Worm (Caenorhabditis elegans) whole organism, L3 larva: Measurements from ENCODE around the gene ent-4.

ENCODE experiments used
- R02D3.7 ChIP-seq: fragments of 150-350 bp; optimal IDR thresholded peaks from 2 replicates; lab custom pipeline; 2014; ENCODE audit warnings: missing biosample characterization, missing genetic modification characterization
- ZK546.5 ChIP-seq: sonication (generic microtip); optimal IDR thresholded peaks from 2 replicates; lab custom pipeline; 2017; ENCODE audit warnings: missing biosample characterization, missing genetic modification characterization
- aly-2 ChIP-seq: fragments of 150-350 bp; optimal IDR thresholded peaks from 2 replicates; lab custom pipeline; 2014; ENCODE audit warnings: missing biosample characterization, missing genetic modification characterization
- ama-1 ChIP-seq: fragments of 150-350 bp; optimal IDR thresholded peaks from 2 replicates; lab custom pipeline; 2018
- ceh-16 ChIP-seq: sonication (generic microtip); optimal IDR thresholded peaks from 2 replicates; lab custom pipeline; 2017; ENCODE audit warnings: missing biosample characterization, missing genetic modification characterization
- ceh-28 ChIP-seq: fragments of 150-350 bp; optimal IDR thresholded peaks from 2 replicates; lab custom pipeline; 2014; ENCODE audit warnings: missing biosample characterization, missing genetic modification reagents, missing genetic modification characterization
- ceh-9 ChIP-seq: sonication (generic microtip); optimal IDR thresholded peaks from 2 replicates; lab custom pipeline; 2018; ENCODE audit warnings: missing biosample characterization, missing genetic modification characterization
- daf-12 ChIP-seq: fragments of 150-350 bp; optimal IDR thresholded peaks from 2 replicates; lab custom pipeline; 2014; ENCODE audit warnings: missing biosample characterization, missing genetic modification reagents, missing genetic modification characterization
- egl-27 ChIP-seq: sonication (generic microtip); optimal IDR thresholded peaks from 4 replicates; lab custom pipeline; 2017; ENCODE audit warnings: missing biosample characterization, missing genetic modification reagents, missing genetic modification characterization
- egl-5 ChIP-seq: fragments of 150-350 bp; optimal IDR thresholded peaks from 2 replicates; lab custom pipeline; 2017; ENCODE audit warnings: missing biosample characterization, missing genetic modification reagents, missing genetic modification characterization, inconsistent platforms
- elt-1 ChIP-seq: fragments of 150-350 bp; optimal IDR thresholded peaks from 2 replicates; lab custom pipeline; 2014; ENCODE audit warnings: missing biosample characterization, missing genetic modification characterization
- elt-2 ChIP-seq: sonication (generic microtip); optimal IDR thresholded peaks from 2 replicates; lab custom pipeline; 2016; ENCODE audit warnings: missing genetic modification reagents, mild to moderate bottlenecking, missing genetic modification characterization, missing compliant biosample characterization
- elt-3 ChIP-seq, 3 experiments: fragments of 150-350 bp in 1 of 3; sonication (generic microtip) in 2 of 3; optimal IDR thresholded peaks; 2 replicates in 2 of 3; 4 replicates in 1 of 3; lab custom pipeline; 2014 to 2017; ENCODE audit warnings: missing biosample characterization in 3 of 3, missing genetic modification characterization in 3 of 3
- eor-1 ChIP-seq, 2 experiments: fragments of 150-350 bp; optimal IDR thresholded peaks; 2 replicates each; lab custom pipeline; 2014 to 2018; ENCODE audit warnings: missing biosample characterization in 2 of 2, missing genetic modification characterization in 2 of 2
- fkh-10 ChIP-seq: sonication (generic microtip); optimal IDR thresholded peaks from 2 replicates; lab custom pipeline; 2017; ENCODE audit warnings: missing biosample characterization, missing genetic modification reagents, missing genetic modification characterization
- fkh-2 ChIP-seq: fragments of 150-350 bp; optimal IDR thresholded peaks from 2 replicates; lab custom pipeline; 2014; ENCODE audit warnings: missing biosample characterization, missing genetic modification reagents, missing genetic modification characterization
- fos-1 ChIP-seq: fragments of 150-350 bp; optimal IDR thresholded peaks from 2 replicates; lab custom pipeline; 2014; ENCODE audit warnings: missing biosample characterization, missing genetic modification characterization
- hmg-11 ChIP-seq: sonication (generic microtip); optimal IDR thresholded peaks from 2 replicates; lab custom pipeline; 2016; ENCODE audit warnings: missing genetic modification characterization, missing compliant biosample characterization
- jun-1 ChIP-seq: fragments of 150-350 bp; optimal IDR thresholded peaks from 2 replicates; lab custom pipeline; 2014; ENCODE audit warnings: missing biosample characterization, missing genetic modification reagents, missing genetic modification characterization
- lin-15B ChIP-seq: fragments of 150-350 bp; optimal IDR thresholded peaks from 2 replicates; lab custom pipeline; 2014; ENCODE audit warnings: missing biosample characterization, missing genetic modification characterization
- lin-39 ChIP-seq: fragments of 150-350 bp; optimal IDR thresholded peaks from 2 replicates; lab custom pipeline; 2018; ENCODE audit warnings: missing biosample characterization, missing genetic modification reagents, missing genetic modification characterization
- lsy-12 ChIP-seq: sonication (generic microtip); optimal IDR thresholded peaks from 2 replicates; lab custom pipeline; 2016; ENCODE audit warnings: mild to moderate bottlenecking, missing genetic modification characterization, missing compliant biosample characterization
- mdl-1 ChIP-seq: fragments of 150-350 bp; optimal IDR thresholded peaks from 2 replicates; lab custom pipeline; 2014; ENCODE audit warnings: missing biosample characterization, missing genetic modification characterization
- mml-1 ChIP-seq: fragments of 150-350 bp; sonication (generic microtip); optimal IDR thresholded peaks from 3 replicates; lab custom pipeline; 2014; ENCODE audit warnings: missing biosample characterization, missing genetic modification characterization
- nfya-1 ChIP-seq: sonication (generic microtip); optimal IDR thresholded peaks from 2 replicates; lab custom pipeline; 2017; ENCODE audit warnings: missing genetic modification characterization, mild to moderate bottlenecking, missing compliant biosample characterization, antibody characterized with exemption, moderate library complexity; ENCODE audit not compliant: insufficient read depth
- nhr-11 ChIP-seq: fragments of 150-350 bp; optimal IDR thresholded peaks from 2 replicates; lab custom pipeline; 2014; ENCODE audit warnings: missing biosample characterization, missing genetic modification characterization
- nhr-12 ChIP-seq: fragments of 150-350 bp; optimal IDR thresholded peaks from 2 replicates; lab custom pipeline; 2014; ENCODE audit warnings: missing biosample characterization, missing genetic modification characterization
- nhr-23 ChIP-seq: fragments of 150-350 bp; optimal IDR thresholded peaks from 2 replicates; lab custom pipeline; 2014; ENCODE audit warnings: missing biosample characterization, missing genetic modification reagents, missing genetic modification characterization
- nhr-237 ChIP-seq: fragments of 150-350 bp; optimal IDR thresholded peaks from 2 replicates; lab custom pipeline; 2014; ENCODE audit warnings: missing biosample characterization, missing genetic modification characterization
- nhr-25 ChIP-seq: sonication (generic microtip); optimal IDR thresholded peaks from 2 replicates; lab custom pipeline; 2017; ENCODE audit warnings: missing biosample characterization, missing genetic modification characterization
- nhr-28 ChIP-seq: fragments of 150-350 bp; optimal IDR thresholded peaks from 2 replicates; lab custom pipeline; 2014; ENCODE audit warnings: missing biosample characterization, missing genetic modification characterization
- nhr-43 ChIP-seq: sonication (generic microtip); optimal IDR thresholded peaks from 2 replicates; lab custom pipeline; 2016; ENCODE audit warnings: mild to moderate bottlenecking, missing genetic modification characterization, missing compliant biosample characterization; ENCODE audit not compliant: poor library complexity, severe bottlenecking
- nhr-76 ChIP-seq: fragments of 150-350 bp; sonication (generic microtip); optimal IDR thresholded peaks from 5 replicates; lab custom pipeline; 2014; ENCODE audit warnings: missing biosample characterization, missing genetic modification characterization
- nhr-77 ChIP-seq: fragments of 150-350 bp; optimal IDR thresholded peaks from 2 replicates; lab custom pipeline; 2014; ENCODE audit warnings: missing biosample characterization, missing genetic modification characterization
- pha-4 ChIP-seq: fragments of 150-350 bp; optimal IDR thresholded peaks from 2 replicates; lab custom pipeline; 2014; ENCODE audit warnings: missing biosample characterization, missing genetic modification reagents, missing genetic modification characterization
- pqm-1 ChIP-seq: fragments of 150-350 bp; optimal IDR thresholded peaks from 2 replicates; lab custom pipeline; 2017; ENCODE audit warnings: missing biosample characterization, missing genetic modification characterization, inconsistent platforms
- sea-2 ChIP-seq: fragments of 150-350 bp; sonication (generic microtip); optimal IDR thresholded peaks from 4 replicates; lab custom pipeline; 2014; ENCODE audit warnings: missing biosample characterization, missing genetic modification reagents, missing genetic modification characterization
- snpc-4 ChIP-seq: fragments of 150-350 bp; optimal IDR thresholded peaks from 2 replicates; lab custom pipeline; 2014; ENCODE audit warnings: missing biosample characterization, missing genetic modification characterization
- tbx-2 ChIP-seq: sonication (generic microtip); optimal IDR thresholded peaks from 2 replicates; lab custom pipeline; 2016; ENCODE audit warnings: mild to moderate bottlenecking, missing genetic modification characterization, missing compliant biosample characterization
- ztf-11 ChIP-seq: fragments of 150-350 bp; optimal IDR thresholded peaks from 2 replicates; lab custom pipeline; 2014; ENCODE audit warnings: missing biosample characterization, missing genetic modification characterization
- ztf-4 ChIP-seq: fragments of 150-350 bp; optimal IDR thresholded peaks from 2 replicates; lab custom pipeline; 2014; ENCODE audit warnings: missing biosample characterization, missing genetic modification characterization

Gene ent-4

DNA sequence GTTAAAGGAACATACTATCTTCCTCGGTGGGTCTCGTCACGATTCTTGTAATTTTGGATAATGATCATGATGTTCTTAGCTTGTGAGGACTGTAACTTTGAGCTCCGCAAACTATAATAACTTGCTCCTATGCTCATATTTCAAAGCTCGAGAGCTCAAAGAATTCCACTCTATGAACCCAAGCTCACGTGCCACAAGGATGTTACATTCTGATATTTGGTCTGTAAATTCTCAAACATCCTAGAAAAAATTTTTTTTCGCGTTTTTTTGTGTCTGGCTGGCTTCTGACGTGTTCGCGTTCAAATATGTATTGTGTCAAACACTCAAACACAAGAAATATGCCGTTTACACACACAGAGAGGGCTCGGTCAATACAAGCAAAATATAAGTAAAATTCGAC lies 49.4 kb downstream of the ent-4 start, which contains the start of gene Y45F10D.16:
TSS of gene Y45F10D.16 (plus strand) at position 301 of the 400 bp plus-strand sequence.
- peak; percentile 7 for TF ChIP-seq pha-4
- no peak for TF ChIP-seq fos-1 (tag; lab: Kevin White, UChicago)

DNA sequence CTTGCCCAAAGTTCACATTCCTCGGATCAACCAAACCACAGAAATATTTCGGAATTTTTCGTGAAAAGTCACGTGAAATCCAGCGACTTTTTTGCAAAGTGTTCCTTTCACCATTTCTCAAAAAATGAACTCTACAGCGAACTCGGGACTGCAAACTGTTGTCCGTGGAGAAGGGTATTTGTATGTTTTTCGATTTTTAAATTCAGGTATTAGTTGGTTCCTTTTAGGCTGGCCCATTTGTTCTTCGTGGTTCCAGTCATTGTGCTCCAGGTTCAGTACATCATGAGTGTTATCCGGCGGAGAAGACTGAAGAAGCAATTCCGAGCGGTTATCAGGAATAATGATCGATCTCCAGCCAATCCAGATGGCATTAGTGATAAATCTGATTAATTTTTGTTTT lies 50.0 kb downstream of the ent-4 start:
- TF ChIP-seq ceh-9 (no peak), elt-3 (tag; optimal IDR thresholded peaks at IDR 0.05; lab: Kevin White, UChicago) (no peak), nhr-76 (tag; lab: Kevin White, UChicago) (no peak), aly-2 (tag; lab: Kevin White, UChicago) (no peak), elt-1 (tag; lab: Kevin White, UChicago) (no peak), R02D3.7 (tag; lab: Kevin White, UChicago) (no peak), nhr-25 (no peak), pha-4 (no peak), ztf-11 (tag; lab: Kevin White, UChicago) (no peak), tbx-2 (tag; lab: Kevin White, UChicago) (no peak), ZK546.5 (tag; lab: Kevin White, UChicago) (no peak), mdl-1 (tag; lab: Kevin White, UChicago) (no peak), snpc-4 (no peak)
- TF ChIP-seq, all 47 proteins: peak for 0

ce11 chrIV:13777480-13777879 lies 50.8 kb downstream of the ent-4 start, which contains the start of gene rpl-18:
Gene rpl-18, plus strand, starts transcription at chrIV:13777865.
- peak; percentile 80 for TF ChIP-seq nhr-23 (tag; lab: Kevin White, UChicago)
- peak; percentile 95 for TF ChIP-seq pha-4
- TF ChIP-seq R02D3.7 (tag; lab: Kevin White, UChicago) = peak; percentile 27
- no peak for TF ChIP-seq jun-1 (tag; lab: Kevin White, UChicago)
- TF ChIP-seq hmg-11 (tag; lab: Kevin White, UChicago) = peak; percentile 48
- no peak for TF ChIP-seq ceh-9
- no peak for TF ChIP-seq ceh-16 (tag; lab: Kevin White, UChicago)
- TF ChIP-seq snpc-4 = peak; percentile 78
- no peak for TF ChIP-seq nhr-237 (tag; lab: Kevin White, UChicago)
- TF ChIP-seq ceh-28 = peak; percentile 6
- TF ChIP-seq lin-15B = peak; percentile 99
- peak; percentile 73 for TF ChIP-seq nhr-25
- no peak for TF ChIP-seq nhr-11
- no peak for TF ChIP-seq ama-1
- TF ChIP-seq eor-1 (tag; optimal IDR thresholded peaks at IDR 0.05; lab: Kevin White, UChicago) = no peak
- TF ChIP-seq elt-3 (tag; optimal IDR thresholded peaks at IDR 0.05; lab: Kevin White, UChicago) = no peak
- peak; percentile 89 for TF ChIP-seq nfya-1 (tag; lab: Kevin White, UChicago)
- no peak for TF ChIP-seq nhr-77 (tag; lab: Kevin White, UChicago)
- no peak for TF ChIP-seq mml-1 (tag; lab: Kevin White, UChicago)
- no peak for TF ChIP-seq sea-2 (GFP tag; lab: Kevin White, UChicago)
- peak; percentile 85 for TF ChIP-seq lin-39 (tag; lab: Kevin White, UChicago)
- no peak for TF ChIP-seq ztf-4 (tag; lab: Kevin White, UChicago)
- TF ChIP-seq fos-1 (tag; lab: Kevin White, UChicago) = no peak
- peak; percentile 37 for TF ChIP-seq elt-2 (tag; lab: Kevin White, UChicago)
- no peak for TF ChIP-seq egl-27 (tag; lab: Kevin White, UChicago)
- TF ChIP-seq nhr-28 (tag; lab: Kevin White, UChicago) = no peak
- TF ChIP-seq nhr-12 = no peak
- TF ChIP-seq egl-5 (tag; lab: Kevin White, UChicago) = peak; percentile 65
- TF ChIP-seq pqm-1 (tag; lab: Kevin White, UChicago) = peak; percentile 27
- no peak for TF ChIP-seq fkh-10 (GFP tag; lab: Kevin White, UChicago)
- TF ChIP-seq lsy-12 = no peak
- no peak for TF ChIP-seq fkh-2 (tag; lab: Kevin White, UChicago)
- no peak for TF ChIP-seq nhr-43
- TF ChIP-seq daf-12 = no peak
